Fruit fly (Drosophila melanogaster): ENCODE results near the gene aus.

- TF ChIP-seq kay (GFP tag; ENCODE audit: borderline replicate concordance) (peak; percentile 79), CG7045 (GFP tag; optimal IDR thresholded peaks at IDR 0.05) (peak; percentile 48), toe (GFP tag; optimal IDR thresholded peaks at IDR 0.05) (peak; percentile 40), Hr96 (GFP tag; optimal IDR thresholded peaks at IDR 0.05) (peak; percentile 54), CG1620 (GFP tag; optimal IDR thresholded peaks at IDR 0.05) (peak; percentile 66), bab1 (GFP tag; optimal IDR thresholded peaks at IDR 0.05) (peak; percentile 57)
Measured at dm6 chr3R:21273427-21274038, 75.9 kb downstream of the aus start, which contains the start of gene CG3308.

All from whole organism, adult.